Worm (Caenorhabditis elegans) whole organism, young adult: ENCODE measurements around the gene acbp-4.

ENCODE experiments used
- B0261.1 ChIP-seq: sonication (generic microtip); optimal IDR thresholded peaks from 2 replicates; lab custom pipeline; 2016; ENCODE audit warnings: mild to moderate bottlenecking, missing genetic modification characterization, moderate library complexity, missing compliant biosample characterization
- C06A6.2 ChIP-seq: fragments of 200-800 bp; sonication (Bioruptor generic); conservative IDR thresholded peaks from 2 replicates; pipeline ENCODE4 v1.3.6; 2022; ENCODE audit warnings: missing genetic modification characterization, missing compliant biosample characterization
- C17E4.6 ChIP-seq: fragments of 200-800 bp; sonication (Bioruptor generic); IDR thresholded peaks from 2 replicates; pipeline ENCODE4 v1.3.6; 2022; ENCODE audit warnings: missing genetic modification reagents, missing genetic modification characterization, missing compliant biosample characterization
- F22D6.2 ChIP-seq: sonication (generic microtip); optimal IDR thresholded peaks from 2 replicates; lab custom pipeline; 2016; ENCODE audit warnings: mild to moderate bottlenecking, missing genetic modification characterization, missing compliant biosample characterization
- F23B12.7 ChIP-seq: sonication (generic microtip); optimal IDR thresholded peaks from 2 replicates; lab custom pipeline; 2017; ENCODE audit warnings: missing genetic modification characterization, mild to moderate bottlenecking, missing compliant biosample characterization, antibody characterized with exemption, moderate library complexity; ENCODE audit not compliant: insufficient read depth
- F52B5.7 ChIP-seq: sonication (generic microtip); optimal IDR thresholded peaks from 2 replicates; lab custom pipeline; 2016; ENCODE audit warnings: mild to moderate bottlenecking, missing genetic modification characterization, missing compliant biosample characterization
- K12H6.12 ChIP-seq: fragments of 200-800 bp; sonication (Bioruptor generic); optimal IDR thresholded peaks from 2 replicates; lab custom pipeline; 2018; ENCODE audit warnings: mild to moderate bottlenecking, missing genetic modification characterization, missing compliant biosample characterization
- Y56A3A.18 ChIP-seq: fragments of 200-800 bp; sonication (Bioruptor generic); IDR thresholded peaks from 2 replicates; pipeline ENCODE4 v1.3.6; 2022; ENCODE audit warnings: missing genetic modification reagents, missing genetic modification characterization, missing compliant biosample characterization
- Y79H2A.3 ChIP-seq: fragments of 200-800 bp; sonication (Bioruptor generic); conservative IDR thresholded peaks from 2 replicates; pipeline ENCODE4 v1.3.6; 2022; ENCODE audit warnings: missing genetic modification reagents, missing genetic modification characterization, missing compliant biosample characterization
- athp-1 ChIP-seq: sonication (generic microtip); optimal IDR thresholded peaks from 2 replicates; lab custom pipeline; 2017; ENCODE audit warnings: mild to moderate bottlenecking, missing genetic modification characterization, missing compliant biosample characterization
- attf-5 ChIP-seq: fragments of 200-800 bp; sonication (Bioruptor generic); optimal IDR thresholded peaks from 2 replicates; lab custom pipeline; 2018; ENCODE audit warnings: mild to moderate bottlenecking, missing genetic modification characterization, missing compliant biosample characterization
- bed-2 ChIP-seq: fragments of 200-800 bp; sonication (Bioruptor generic); IDR thresholded peaks from 2 replicates; pipeline ENCODE4 v1.3.6; 2022; ENCODE audit warnings: missing genetic modification reagents, missing genetic modification characterization, missing compliant biosample characterization
- cebp-1 ChIP-seq, 2 experiments: fragments of 200-800 bp in 1 of 2; sonication (Bioruptor generic) in 1 of 2; sonication (generic microtip) in 1 of 2; IDR thresholded peaks in 1 of 2; optimal IDR thresholded peaks in 1 of 2; 2 replicates each; pipeline versions ENCODE4 v1.3.6 to Lab custom; 2017 to 2022; ENCODE audit warnings: missing compliant biosample characterization in 2 of 2, missing genetic modification characterization in 2 of 2, mild to moderate bottlenecking in 1 of 2, missing genetic modification reagents in 1 of 2, moderate library complexity in 1 of 2
- ceh-91 ChIP-seq: fragments of 200-800 bp; sonication (Bioruptor generic); IDR thresholded peaks from 2 replicates; pipeline ENCODE4 v1.3.6; 2022; ENCODE audit warnings: missing genetic modification reagents, missing genetic modification characterization, missing compliant biosample characterization
- die-1 ChIP-seq: sonication (generic microtip); optimal IDR thresholded peaks from 2 replicates; lab custom pipeline; 2016; ENCODE audit warnings: missing genotype, mild to moderate bottlenecking, missing genetic modification characterization, missing compliant biosample characterization
- dox-1 ChIP-seq: fragments of 200-800 bp; sonication (Bioruptor generic); IDR thresholded peaks from 2 replicates; pipeline ENCODE4 v1.3.6; 2022; ENCODE audit warnings: missing genetic modification reagents, missing genetic modification characterization, missing compliant biosample characterization
- egl-44 ChIP-seq: fragments of 200-800 bp; sonication (Bioruptor generic); IDR thresholded peaks from 2 replicates; pipeline ENCODE4 v1.3.6; 2022; ENCODE audit warnings: missing genetic modification reagents, missing genetic modification characterization, missing compliant biosample characterization
- ekl-4 ChIP-seq: fragments of 200-800 bp; sonication (Bioruptor generic); IDR thresholded peaks from 2 replicates; pipeline ENCODE4 v1.3.6; 2022; ENCODE audit warnings: missing genetic modification reagents, missing genetic modification characterization, missing compliant biosample characterization
- ets-4 ChIP-seq: fragments of 200-800 bp; sonication (Bioruptor generic); optimal IDR thresholded peaks from 2 replicates; lab custom pipeline; 2018; ENCODE audit warnings: mild to moderate bottlenecking, missing genetic modification characterization, missing compliant biosample characterization
- hmg-1.2 ChIP-seq: fragments of 200-800 bp; sonication (Bioruptor generic); IDR thresholded peaks from 2 replicates; pipeline ENCODE4 v1.3.6; 2022; ENCODE audit warnings: missing genetic modification reagents, missing genetic modification characterization, missing compliant biosample characterization
- hmg-20 ChIP-seq: fragments of 200-800 bp; sonication (Bioruptor generic); IDR thresholded peaks from 2 replicates; pipeline ENCODE4 v1.3.6; 2022; ENCODE audit warnings: missing genetic modification reagents, missing genetic modification characterization, missing compliant biosample characterization
- hrde-1 ChIP-seq: sonication (generic microtip); optimal IDR thresholded peaks from 2 replicates; lab custom pipeline; 2016; ENCODE audit warnings: missing genetic modification characterization, mild to moderate bottlenecking, missing compliant biosample characterization, moderate library complexity, missing genotype, missing genetic modification reagents, borderline replicate concordance
- hsf-1 ChIP-seq: fragments of 200-800 bp; sonication (Bioruptor generic); IDR thresholded peaks from 2 replicates; pipeline ENCODE4 v1.3.6; 2022; ENCODE audit warnings: missing genetic modification reagents, missing genetic modification characterization, missing compliant biosample characterization
- lin-54 ChIP-seq: fragments of 200-800 bp; sonication (Bioruptor generic); optimal IDR thresholded peaks from 2 replicates; lab custom pipeline; 2018; ENCODE audit warnings: mild to moderate bottlenecking, missing genetic modification characterization, missing compliant biosample characterization
- madf-10 ChIP-seq: sonication (generic microtip); optimal IDR thresholded peaks from 2 replicates; lab custom pipeline; 2016; ENCODE audit warnings: mild to moderate bottlenecking, missing genetic modification characterization, missing compliant biosample characterization
- mxl-1 ChIP-seq: sonication (generic microtip); optimal IDR thresholded peaks from 2 replicates; lab custom pipeline; 2016; ENCODE audit warnings: missing genetic modification characterization, missing compliant biosample characterization
- nfya-1 ChIP-seq: sonication (generic microtip); optimal IDR thresholded peaks from 2 replicates; lab custom pipeline; 2017; ENCODE audit warnings: antibody characterized with exemption, missing compliant biosample characterization, missing genetic modification characterization, borderline replicate concordance; ENCODE audit not compliant: insufficient read depth
- nfya-2 ChIP-seq: fragments of 200-800 bp; sonication (Bioruptor generic); IDR thresholded peaks from 2 replicates; pipeline ENCODE4 v1.3.6; 2022; ENCODE audit warnings: missing genetic modification reagents, missing genetic modification characterization, missing compliant biosample characterization
- nhr-90 ChIP-seq: sonication (generic microtip); optimal IDR thresholded peaks from 2 replicates; lab custom pipeline; 2016; ENCODE audit warnings: missing genotype, mild to moderate bottlenecking, missing genetic modification characterization, missing compliant biosample characterization
- pha-4 ChIP-seq: fragments of 150-350 bp; sonication (generic microtip); optimal IDR thresholded peaks from 2 replicates; lab custom pipeline; 2014; ENCODE audit warnings: missing biosample characterization, missing genetic modification reagents, missing genetic modification characterization
- rec-8 ChIP-seq, 2 experiments: sonication (generic microtip); optimal IDR thresholded peaks; 2 replicates each; lab custom pipeline; 2016; ENCODE audit warnings: mild to moderate bottlenecking in 2 of 2, missing genetic modification characterization in 2 of 2, missing genetic modification reagents in 2 of 2, missing genotype in 2 of 2, missing biosample characterization in 1 of 2, missing compliant biosample characterization in 1 of 2, moderate library complexity in 1 of 2
- snpc-3.4 ChIP-seq: sonication (generic microtip); optimal IDR thresholded peaks from 2 replicates; lab custom pipeline; 2017; ENCODE audit warnings: missing genetic modification characterization, mild to moderate bottlenecking, missing compliant biosample characterization, antibody characterized with exemption, moderate library complexity, missing genotype, missing genetic modification reagents
- snpc-4 ChIP-seq, 5 experiments: fragments of 150-350 bp in 1 of 5; sonication (generic microtip) in 4 of 5; optimal IDR thresholded peaks; 2 replicates each; lab custom pipeline; 2014 to 2018; ENCODE audit warnings: missing genetic modification characterization in 5 of 5, missing biosample characterization in 3 of 5, antibody characterized with exemption in 2 of 5, mild to moderate bottlenecking in 2 of 5, missing compliant biosample characterization in 2 of 5, missing genotype in 2 of 5, moderate library complexity in 2 of 5, missing genetic modification reagents in 1 of 5
- somi-1 ChIP-seq: fragments of 200-800 bp; sonication (Bioruptor generic); optimal IDR thresholded peaks from 2 replicates; lab custom pipeline; 2018; ENCODE audit warnings: mild to moderate bottlenecking, missing genetic modification characterization, missing compliant biosample characterization
- tbp1 ChIP-seq: fragments of 200-800 bp; sonication (Bioruptor generic); optimal IDR thresholded peaks from 2 replicates; lab custom pipeline; 2018; ENCODE audit warnings: mild to moderate bottlenecking, missing genetic modification characterization, missing compliant biosample characterization
- tbx-9 ChIP-seq: sonication (generic microtip); optimal IDR thresholded peaks from 2 replicates; lab custom pipeline; 2016; ENCODE audit warnings: borderline replicate concordance, missing genetic modification characterization, inconsistent platforms, missing compliant biosample characterization
- ztf-18 ChIP-seq: sonication (generic microtip); optimal IDR thresholded peaks from 2 replicates; lab custom pipeline; 2016; ENCODE audit warnings: missing genotype, mild to moderate bottlenecking, missing genetic modification characterization, missing compliant biosample characterization
- ztf-22 ChIP-seq: fragments of 200-800 bp; sonication (Bioruptor generic); optimal IDR thresholded peaks from 2 replicates; lab custom pipeline; 2018; ENCODE audit warnings: mild to moderate bottlenecking, missing genetic modification characterization, moderate library complexity, missing compliant biosample characterization
- ztf-28 ChIP-seq: fragments of 200-800 bp; sonication (Bioruptor generic); IDR thresholded peaks from 2 replicates; pipeline ENCODE4 v1.3.6; 2022; ENCODE audit warnings: missing genetic modification reagents, missing genetic modification characterization, missing compliant biosample characterization

Gene acbp-4

DNA sequence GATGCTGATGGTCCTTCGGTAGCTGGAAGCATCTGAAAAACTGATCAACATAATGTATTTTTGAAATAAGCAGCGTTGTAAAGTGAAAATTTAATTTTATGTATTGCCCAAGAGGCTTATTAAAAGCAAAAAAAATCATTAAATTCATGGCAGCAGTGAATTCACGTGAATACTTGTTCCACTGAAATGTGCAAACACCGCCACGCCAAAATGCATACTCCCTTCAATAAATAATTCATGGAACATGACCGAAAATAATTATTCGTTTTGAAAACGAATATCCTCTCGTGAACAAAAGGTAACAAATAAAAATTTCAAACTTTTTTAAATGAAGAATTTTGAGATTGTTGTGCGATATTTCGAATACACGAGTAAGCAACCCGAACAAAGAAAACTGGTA, 48.4 kb upstream of the acbp-4 start, which contains the start of gene F08F8.10:
TSS of gene F08F8.10 (minus strand) at position 38 of the 400 bp plus-strand sequence.
- no peak for TF ChIP-seq Y79H2A.3 (GFP tag; lab: Robert Waterston, UW)
- peak; percentile 5 for TF ChIP-seq snpc-3.4
- no peak for TF ChIP-seq nfya-2 (GFP tag; lab: Robert Waterston, UW)
- TF ChIP-seq bed-2 (GFP tag; lab: Robert Waterston, UW), result no peak
- TF ChIP-seq rec-8 (tag; optimal IDR thresholded peaks at IDR 0.05; lab: Kevin White, UChicago), result no peak
- TF ChIP-seq ekl-4 (GFP tag; lab: Robert Waterston, UW), result peak; percentile 32; the same call in 1 of the 2 replicates
- TF ChIP-seq ztf-28 (GFP tag; lab: Robert Waterston, UW), result no peak
- TF ChIP-seq hsf-1 (GFP tag; lab: Robert Waterston, UW), result 0 out of 2 replicates have a peak, but pooled peaks have one; percentile 29
- peak; percentile 24 for TF ChIP-seq athp-1 (tag; lab: Kevin White, UChicago)
- no peak for TF ChIP-seq ceh-91
- no peak for TF ChIP-seq somi-1 (GFP tag; lab: Kevin White, UChicago)
- TF ChIP-seq C06A6.2 (GFP tag; lab: Robert Waterston, UW), result no peak
- TF ChIP-seq snpc-4 (GFP tag; optimal IDR thresholded peaks at IDR 0.05; lab: Kevin White, UChicago), result no peak
- peak in 2 of 4 experiments; percentile 14 to 24 for TF ChIP-seq snpc-4 (tag; optimal IDR thresholded peaks at IDR 0.05; lab: Kevin White, UChicago)
- no peak for TF ChIP-seq F52B5.7 (tag; lab: Kevin White, UChicago)
- TF ChIP-seq cebp-1 (GFP tag; IDR thresholded peaks at IDR 0.05; lab: Robert Waterston, UW), result no peak
- TF ChIP-seq cebp-1 (tag; optimal IDR thresholded peaks at IDR 0.05; lab: Kevin White, UChicago), result peak; percentile 39
- TF ChIP-seq mxl-1 (tag; lab: Kevin White, UChicago), result no peak
- peak; percentile 14 for TF ChIP-seq hrde-1 (tag; lab: Kevin White, UChicago)
- TF ChIP-seq pha-4, result no peak
- no peak for TF ChIP-seq egl-44 (GFP tag; lab: Robert Waterston, UW)
- TF ChIP-seq C17E4.6, result no peak
- TF ChIP-seq attf-5 (GFP tag; lab: Kevin White, UChicago), result peak; percentile 65
- TF ChIP-seq tbp1, result peak; percentile 33
- TF ChIP-seq lin-54 (GFP tag; lab: Kevin White, UChicago), result peak; percentile 23
- no peak for TF ChIP-seq F23B12.7
- peak; percentile 14 for TF ChIP-seq ztf-18
- TF ChIP-seq dox-1 (GFP tag; lab: Robert Waterston, UW), result no peak
- TF ChIP-seq Y56A3A.18 (GFP tag; lab: Robert Waterston, UW), result no peak
- peak; percentile 24 for TF ChIP-seq die-1 (tag; lab: Kevin White, UChicago)
- TF ChIP-seq madf-10 (tag; lab: Kevin White, UChicago), result no peak
- TF ChIP-seq K12H6.12 (tag; lab: Kevin White, UChicago), result peak; percentile 8
- TF ChIP-seq hmg-1.2, result peak; percentile 29; the same call in 1 of the 2 replicates
- no peak for TF ChIP-seq nfya-1 (tag; lab: Kevin White, UChicago)
- no peak for TF ChIP-seq hmg-20 (GFP tag; lab: Robert Waterston, UW)
- TF ChIP-seq F22D6.2 (tag; lab: Kevin White, UChicago), result no peak
- no peak for TF ChIP-seq ets-4 (GFP tag; lab: Kevin White, UChicago)
- TF ChIP-seq ztf-22 (GFP tag; lab: Kevin White, UChicago), result no peak
- no peak for TF ChIP-seq nhr-90
- no peak for TF ChIP-seq B0261.1 (tag; lab: Kevin White, UChicago)
- no peak for TF ChIP-seq tbx-9
